Worm (Caenorhabditis elegans): ENCODE measurements around the gene aagr-1.

The aagr-1 gene

ce11 chrIV:8420961-8421360, 54.6 kb downstream of the aagr-1 start, which contains the start of gene M116.5:
Gene M116.5 (minus strand): TSS chrIV:8421061.
- TF ChIP-seq ref-1 (GFP tag; conservative IDR thresholded peaks at IDR 0.05) (no peak), cog-1 (tag; optimal IDR thresholded peaks at IDR 0.05) (no peak), klf-2 (GFP tag; conservative IDR thresholded peaks at IDR 0.05) (no peak), med-1 (GFP tag; optimal IDR thresholded peaks at IDR 0.05; ENCODE audit: insufficient read depth) (no peak), ztf-23 (GFP tag; IDR thresholded peaks at IDR 0.05) (no peak), T22C8.4 (GFP tag; IDR thresholded peaks at IDR 0.05) (no peak), ztf-29 (GFP tag; IDR thresholded peaks at IDR 0.05) (no peak), tab-1 (GFP tag; IDR thresholded peaks at IDR 0.05) (no peak), flt-1 (GFP tag; IDR thresholded peaks at IDR 0.05) (no peak)

Data from whole organism, midembryonic.